Fruit fly (Drosophila melanogaster) whole organism: ENCODE measurements around the gene Cpr76Bd.

ENCODE experiments used
- Dll ChIP-seq: fragments of >200 bp; optimal IDR thresholded peaks from 2 replicates; lab custom pipeline; 2017
- EcR ChIP-seq, 2 experiments: fragments of >200 bp; optimal IDR thresholded peaks; 2 replicates each; lab custom pipeline; 2017; ENCODE audit warnings: missing biosample characterization in 2 of 2, missing genetic modification characterization in 2 of 2, missing genetic modification reagents in 2 of 2
- pan ChIP-seq: fragments of >200 bp; optimal IDR thresholded peaks from 2 replicates; lab custom pipeline; 2017
- psq ChIP-seq: fragments of >200 bp; optimal IDR thresholded peaks from 2 replicates; lab custom pipeline; 2017

dm6 chr3L:19486398-19486797, 46.1 kb upstream of the Cpr76Bd start, which contains the start of gene brv1:
- TF ChIP-seq pan (lab: Kevin White, UChicago) (no peak), EcR (GFP tag; optimal IDR thresholded peaks at IDR 0.05; lab: Kevin White, UChicago) (no peak), Dll (lab: Kevin White, UChicago) (no peak), psq (lab: Kevin White, UChicago) (no peak)
